Worm (Caenorhabditis elegans) whole organism, L4 larva: Measurements from ENCODE around the gene F21C10.7.
"Not testable (repeated sequence)": the region's sequence is repeated elsewhere in the genome, so short reads cannot be mapped to it uniquely, and the experiment has no call there.

ENCODE experiments used
- ceh-28 ChIP-seq: fragments of 150-350 bp; optimal IDR thresholded peaks from 2 replicates; lab custom pipeline; 2014; ENCODE audit warnings: missing biosample characterization, missing genetic modification reagents, missing genetic modification characterization
- nhr-11 ChIP-seq: fragments of 150-350 bp; optimal IDR thresholded peaks from 2 replicates; lab custom pipeline; 2014; ENCODE audit warnings: missing biosample characterization, missing genetic modification characterization
- nhr-111 ChIP-seq: fragments of 200-800 bp; sonication (Bioruptor generic); optimal IDR thresholded peaks from 2 replicates; lab custom pipeline; 2018; ENCODE audit warnings: mild to moderate bottlenecking, missing genetic modification characterization, missing compliant biosample characterization
- nhr-77 ChIP-seq: fragments of 150-350 bp; optimal IDR thresholded peaks from 2 replicates; lab custom pipeline; 2014; ENCODE audit warnings: missing biosample characterization, missing genetic modification characterization
- pha-4 ChIP-seq, 2 experiments: fragments of 150-350 bp in 1 of 2; fragments of 200-800 bp in 1 of 2; sonication (Bioruptor generic) in 1 of 2; IDR thresholded peaks in 1 of 2; optimal IDR thresholded peaks in 1 of 2; 2 replicates each; pipeline versions ENCODE4 v1.3.6 to Lab custom; 2014 to 2022; ENCODE audit warnings: missing genetic modification characterization in 2 of 2, missing genetic modification reagents in 2 of 2, missing biosample characterization in 1 of 2, missing compliant biosample characterization in 1 of 2

DNA sequence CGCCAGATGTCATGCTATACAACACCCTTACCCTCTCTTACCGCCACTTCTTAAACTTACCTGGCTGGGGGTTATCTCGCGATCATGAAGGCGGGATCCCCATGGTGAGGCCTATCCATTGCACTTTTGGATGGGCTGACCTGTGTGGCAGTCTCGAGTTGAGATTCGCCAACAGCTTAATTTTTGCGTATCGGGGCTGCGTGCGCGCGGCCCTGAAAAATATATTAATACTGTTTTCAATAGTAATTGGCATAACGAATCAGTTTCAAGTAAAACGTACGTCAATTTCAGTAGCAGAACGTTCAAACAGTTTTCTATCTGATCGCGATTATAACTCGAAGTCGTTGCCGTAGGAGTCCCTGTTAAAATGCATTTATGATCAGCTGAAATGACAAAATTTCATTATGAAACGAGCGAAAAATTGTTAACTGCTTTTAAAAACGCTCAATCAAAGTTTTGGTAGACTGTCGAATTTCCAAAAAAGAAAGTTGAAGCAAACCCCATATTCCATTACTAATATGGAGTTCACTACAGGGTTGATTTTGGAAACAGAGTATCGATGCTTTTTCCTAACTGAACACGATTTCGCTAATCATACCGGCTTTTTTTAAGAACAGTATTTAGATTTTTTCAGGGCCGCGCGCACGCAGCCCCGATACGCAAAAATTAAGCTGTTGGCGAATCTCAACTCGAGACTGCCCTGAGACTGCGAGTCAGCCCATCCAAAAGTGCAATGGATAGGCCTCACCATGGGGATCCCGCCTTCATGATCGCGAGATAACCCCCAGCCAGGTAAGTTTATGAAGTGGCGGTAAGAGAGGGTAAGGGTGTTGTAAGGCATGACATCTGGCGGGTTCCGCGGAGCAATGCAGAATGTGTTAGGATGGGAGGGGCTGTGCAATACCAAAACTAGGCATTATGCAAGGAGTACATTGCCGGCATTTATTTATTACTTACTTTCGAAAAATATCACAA is 21.5 kb upstream of the F21C10.7 start:
- TF ChIP-seq nhr-77 (tag; lab: Kevin White, UChicago); ceh-28 (tag; lab: Kevin White, UChicago); pha-4 (GFP tag; IDR thresholded peaks at IDR 0.05; lab: Robert Waterston, UW); pha-4 (tag; optimal IDR thresholded peaks at IDR 0.05; lab: Kevin White, UChicago); nhr-111; nhr-11: not testable (repeated sequence)
